Fruit fly (Drosophila melanogaster) Kc167 (cell line): ENCODE data around the gene CecA2.

ENCODE experiments used
- Myc ChIP-seq: fragments of >200 bp; optimal IDR thresholded peaks from 2 replicates; lab custom pipeline; 2017; ENCODE audit warnings: missing external identifiers
- h ChIP-seq: fragments of >200 bp; optimal IDR thresholded peaks from 3 replicates; lab custom pipeline; 2018; ENCODE audit warnings: missing external identifiers
- insv ChIP-seq: fragments of >200 bp; optimal IDR thresholded peaks from 3 replicates; lab custom pipeline; 2018; ENCODE audit warnings: missing external identifiers
- psq ChIP-seq: fragments of >200 bp; optimal IDR thresholded peaks from 2 replicates; lab custom pipeline; 2017; ENCODE audit warnings: missing external identifiers

dm6 chr3R:30248565-30248964 lies 36.6 kb downstream of the CecA2 start:
- TF ChIP-seq h (lab: Kevin White, UChicago): no peak
- no peak for TF ChIP-seq insv
- TF ChIP-seq Myc (lab: Kevin White, UChicago): no peak
- no peak for TF ChIP-seq psq (lab: Kevin White, UChicago)
